Fruit fly (Drosophila melanogaster) whole organism, embryonic: Measurements from ENCODE around the gene CG4586.

Experiments used
- Bteb2 ChIP-seq: fragments of 200-800 bp; sonication (Bioruptor generic); optimal IDR thresholded peaks from 2 replicates; lab custom pipeline; 2016; ENCODE audit warnings: missing biosample characterization, missing genetic modification characterization
- CG10267 ChIP-seq: fragments of 200-800 bp; sonication (Bioruptor generic); optimal IDR thresholded peaks from 2 replicates; lab custom pipeline; 2018; ENCODE audit warnings: missing biosample characterization, mild to moderate bottlenecking, missing genetic modification characterization, moderate library complexity
- CG10431 ChIP-seq: fragments of 200-800 bp; sonication (Bioruptor generic); optimal IDR thresholded peaks from 3 replicates; lab custom pipeline; 2018; ENCODE audit warnings: missing biosample characterization, mild to moderate bottlenecking, missing genetic modification characterization
- CG12659 ChIP-seq: fragments of 200-800 bp; sonication (Bioruptor generic); optimal IDR thresholded peaks from 3 replicates; lab custom pipeline; 2017; ENCODE audit warnings: mild to moderate bottlenecking, missing biosample characterization, missing genetic modification reagents, missing genetic modification characterization
- CG13287 ChIP-seq: fragments of 200-800 bp; sonication (Bioruptor generic); IDR thresholded peaks from 2 replicates; pipeline ENCODE4 v1.3.6; 2022; ENCODE audit warnings: missing biosample characterization, missing genetic modification characterization; ENCODE audit not compliant: partially characterized antibody
- CG13424 ChIP-seq: fragments of 200-800 bp; sonication (Bioruptor generic); optimal IDR thresholded peaks from 2 replicates; lab custom pipeline; 2019; ENCODE audit warnings: missing biosample characterization, mild to moderate bottlenecking, missing genetic modification characterization, moderate library complexity
- CG13894 ChIP-seq: fragments of 200-800 bp; sonication (Bioruptor generic); optimal IDR thresholded peaks from 3 replicates; lab custom pipeline; 2018; ENCODE audit warnings: missing biosample characterization, mild to moderate bottlenecking, missing genetic modification characterization, moderate library complexity
- CG14860 ChIP-seq: fragments of 200-800 bp; sonication (Bioruptor generic); IDR thresholded peaks from 3 replicates; pipeline ENCODE4 v1.3.6; 2022; ENCODE audit warnings: missing biosample characterization, missing genetic modification characterization; ENCODE audit not compliant: partially characterized antibody
- CG15601 ChIP-seq: fragments of 200-800 bp; sonication (Bioruptor generic); optimal IDR thresholded peaks from 3 replicates; lab custom pipeline; 2019; ENCODE audit warnings: missing biosample characterization, mild to moderate bottlenecking, missing genetic modification characterization, moderate library complexity
- CG16813 ChIP-seq: fragments of 200-800 bp; sonication (Bioruptor generic); IDR thresholded peaks from 3 replicates; pipeline ENCODE4 v1.3.6; 2022; ENCODE audit warnings: missing biosample characterization, missing genetic modification characterization; ENCODE audit not compliant: partially characterized antibody
- CG17385 ChIP-seq: fragments of 200-800 bp; sonication (Bioruptor generic); optimal IDR thresholded peaks from 3 replicates; lab custom pipeline; 2018; ENCODE audit warnings: missing biosample characterization, mild to moderate bottlenecking, missing genetic modification characterization
- CG18619 ChIP-seq: fragments of 200-800 bp; sonication (Bioruptor generic); optimal IDR thresholded peaks from 3 replicates; lab custom pipeline; 2017; ENCODE audit warnings: missing biosample characterization, mild to moderate bottlenecking, missing genetic modification characterization
- CG32532 ChIP-seq: fragments of 200-800 bp; sonication (Bioruptor generic); IDR thresholded peaks from 2 replicates; pipeline ENCODE4 v1.3.6; 2022; ENCODE audit warnings: missing biosample characterization, missing genetic modification characterization
- CG34422 ChIP-seq: fragments of 200-800 bp; sonication (Bioruptor generic); IDR thresholded peaks from 3 replicates; pipeline ENCODE4 v1.3.6; 2022; ENCODE audit warnings: missing biosample characterization, missing genetic modification characterization
- CG4282 ChIP-seq: fragments of 200-800 bp; sonication (Bioruptor generic); optimal IDR thresholded peaks from 2 replicates; lab custom pipeline; 2016; ENCODE audit warnings: missing biosample characterization, missing genetic modification characterization
- CG4328 ChIP-seq: fragments of 200-800 bp; sonication (Bioruptor generic); optimal IDR thresholded peaks from 3 replicates; lab custom pipeline; 2017; ENCODE audit warnings: missing biosample characterization, missing genetic modification reagents, missing genetic modification characterization
- CG6175 ChIP-seq: fragments of 200-800 bp; sonication (Bioruptor generic); IDR thresholded peaks from 3 replicates; pipeline ENCODE4 v1.3.6; 2022; ENCODE audit warnings: missing biosample characterization, missing genetic modification characterization
- CG8478 ChIP-seq: fragments of >200 bp; optimal IDR thresholded peaks from 2 replicates; lab custom pipeline; 2018
- CG9797 ChIP-seq: fragments of 200-800 bp; sonication (Bioruptor generic); optimal IDR thresholded peaks from 3 replicates; lab custom pipeline; 2018; ENCODE audit warnings: missing biosample characterization, mild to moderate bottlenecking, missing genetic modification characterization
- CoRest ChIP-seq: fragments of 200-800 bp; sonication (Bioruptor generic); optimal IDR thresholded peaks from 3 replicates; lab custom pipeline; 2018; ENCODE audit warnings: missing biosample characterization, mild to moderate bottlenecking, missing genetic modification characterization, moderate library complexity
- CrebB ChIP-seq: fragments of 200-800 bp; sonication (Bioruptor generic); optimal IDR thresholded peaks from 3 replicates; lab custom pipeline; 2018; ENCODE audit warnings: missing biosample characterization, mild to moderate bottlenecking, missing genetic modification characterization
- Drgx ChIP-seq: fragments of 200-800 bp; sonication (Bioruptor generic); IDR thresholded peaks from 2 replicates; pipeline ENCODE4 v1.3.6; 2022; ENCODE audit warnings: missing biosample characterization, missing genetic modification characterization
- Fer3 ChIP-seq: fragments of 200-800 bp; sonication (Bioruptor generic); optimal IDR thresholded peaks from 2 replicates; lab custom pipeline; 2018; ENCODE audit warnings: missing biosample characterization, mild to moderate bottlenecking, missing genetic modification characterization, moderate library complexity
- Gsc ChIP-seq: fragments of 200-800 bp; sonication (Bioruptor generic); IDR thresholded peaks from 2 replicates; pipeline ENCODE4 v1.3.6; 2022; ENCODE audit warnings: missing biosample characterization, missing genetic modification characterization
- Gug ChIP-seq: fragments of 200-800 bp; sonication (Bioruptor generic); IDR thresholded peaks from 4 replicates; pipeline ENCODE4 v1.3.6; 2022; ENCODE audit warnings: missing biosample characterization, missing genetic modification characterization
- HHEX ChIP-seq: fragments of 200-800 bp; sonication (Bioruptor generic); optimal IDR thresholded peaks from 3 replicates; lab custom pipeline; 2017; ENCODE audit warnings: missing biosample characterization, mild to moderate bottlenecking, missing genetic modification characterization, missing genetic modification reagents
- HLH3B ChIP-seq: fragments of 200-800 bp; sonication (Bioruptor generic); IDR thresholded peaks from 2 replicates; pipeline ENCODE4 v1.3.6; 2022; ENCODE audit warnings: missing biosample characterization, missing genetic modification characterization
- Nf-YB ChIP-seq: fragments of 200-800 bp; sonication (Bioruptor generic); optimal IDR thresholded peaks from 3 replicates; lab custom pipeline; 2019; ENCODE audit warnings: missing biosample characterization, mild to moderate bottlenecking, missing genetic modification characterization, moderate library complexity
- Oaz ChIP-seq: fragments of 200-800 bp; sonication (Bioruptor generic); IDR thresholded peaks from 2 replicates; pipeline ENCODE4 v1.3.6; 2022; ENCODE audit warnings: missing biosample characterization, missing genetic modification characterization
- Oli ChIP-seq: fragments of 200-800 bp; sonication (Bioruptor generic); optimal IDR thresholded peaks from 2 replicates; lab custom pipeline; 2018; ENCODE audit warnings: missing biosample characterization, mild to moderate bottlenecking, missing genetic modification characterization, moderate library complexity
- Xbp1 ChIP-seq: fragments of 200-800 bp; sonication (Bioruptor generic); optimal IDR thresholded peaks from 3 replicates; lab custom pipeline; 2016; ENCODE audit warnings: missing biosample characterization, mild to moderate bottlenecking, missing genetic modification characterization
- YL-1 ChIP-seq: fragments of 200-800 bp; sonication (Bioruptor generic); optimal IDR thresholded peaks from 3 replicates; lab custom pipeline; 2017; ENCODE audit warnings: missing biosample characterization, mild to moderate bottlenecking, missing genetic modification characterization
- az2 ChIP-seq: fragments of 200-800 bp; sonication (Bioruptor generic); optimal IDR thresholded peaks from 3 replicates; lab custom pipeline; 2016; ENCODE audit warnings: missing biosample characterization, missing genetic modification characterization
- bab2 ChIP-seq: fragments of 200-800 bp; sonication (Bioruptor generic); optimal IDR thresholded peaks from 2 replicates; lab custom pipeline; 2016; ENCODE audit warnings: missing biosample characterization, missing genetic modification characterization
- bcd ChIP-seq: fragments of 200-800 bp; sonication (Bioruptor generic); optimal IDR thresholded peaks from 2 replicates; lab custom pipeline; 2017; ENCODE audit warnings: missing biosample characterization, mild to moderate bottlenecking, missing genetic modification characterization
- chm ChIP-seq: fragments of 200-800 bp; sonication (Bioruptor generic); IDR thresholded peaks from 2 replicates; pipeline ENCODE4 v1.3.6; 2022; ENCODE audit warnings: missing biosample characterization, missing genetic modification characterization
- crol ChIP-seq: fragments of 200-800 bp; sonication (Bioruptor generic); IDR thresholded peaks from 2 replicates; pipeline ENCODE4 v1.3.6; 2022; ENCODE audit warnings: missing biosample characterization, missing genetic modification characterization
- crp ChIP-seq, 2 experiments: fragments of 200-800 bp; sonication (Bioruptor generic); optimal IDR thresholded peaks; 2 replicates in 1 of 2; 3 replicates in 1 of 2; lab custom pipeline; 2017; ENCODE audit warnings: missing biosample characterization in 2 of 2, missing genetic modification characterization in 2 of 2, mild to moderate bottlenecking in 1 of 2, moderate library complexity in 1 of 2
- grau ChIP-seq: fragments of 200-800 bp; optimal IDR thresholded peaks from 3 replicates; lab custom pipeline; 2019; ENCODE audit warnings: missing biosample characterization, mild to moderate bottlenecking, missing genetic modification characterization, moderate library complexity
- hth ChIP-seq: fragments of >200 bp; optimal IDR thresholded peaks from 2 replicates; lab custom pipeline; 2017; ENCODE audit warnings: inconsistent platforms
- lmd ChIP-seq: fragments of 200-800 bp; sonication (Bioruptor generic); IDR thresholded peaks from 2 replicates; pipeline ENCODE4 v1.3.6; 2022; ENCODE audit warnings: missing biosample characterization, missing genetic modification characterization
- prd ChIP-seq, 3 experiments: fragments of >200 bp in 2 of 3; fragments of 200-800 bp in 1 of 3; sonication (Bioruptor generic) in 1 of 3; optimal IDR thresholded peaks in 2 of 3; IDR thresholded peaks in 1 of 3; 2 replicates in 2 of 3; 3 replicates in 1 of 3; pipeline versions ENCODE4 v1.3.6 to Lab custom; 2017 to 2022; ENCODE audit warnings: missing biosample characterization in 1 of 3, missing genetic modification characterization in 1 of 3
- pzg ChIP-seq: fragments of 200-800 bp; sonication (Bioruptor generic); optimal IDR thresholded peaks from 3 replicates; lab custom pipeline; 2018; ENCODE audit warnings: missing biosample characterization, mild to moderate bottlenecking, missing genetic modification characterization, moderate library complexity
- sc ChIP-seq, 3 experiments: fragments of >200 bp in 2 of 3; fragments of 200-800 bp in 1 of 3; sonication (Bioruptor generic) in 1 of 3; optimal IDR thresholded peaks; 2 replicates in 2 of 3; 3 replicates in 1 of 3; lab custom pipeline; 2017; ENCODE audit warnings: mild to moderate bottlenecking in 1 of 3, missing biosample characterization in 1 of 3, missing genetic modification characterization in 1 of 3, missing genetic modification reagents in 1 of 3
- sisA ChIP-seq: fragments of 200-800 bp; sonication (Bioruptor generic); IDR thresholded peaks from 2 replicates; pipeline ENCODE4 v1.3.6; 2022; ENCODE audit warnings: missing biosample characterization, missing genetic modification characterization
- tin ChIP-seq: fragments of 200-800 bp; sonication (Bioruptor generic); optimal IDR thresholded peaks from 3 replicates; lab custom pipeline; 2016; ENCODE audit warnings: missing biosample characterization, missing genetic modification characterization
- tup ChIP-seq: fragments of 200-800 bp; sonication (Bioruptor generic); optimal IDR thresholded peaks from 2 replicates; lab custom pipeline; 2016; ENCODE audit warnings: missing biosample characterization, mild to moderate bottlenecking, missing genetic modification characterization, moderate library complexity
- wek ChIP-seq: fragments of 200-800 bp; sonication (Bioruptor generic); optimal IDR thresholded peaks from 3 replicates; lab custom pipeline; 2018; ENCODE audit warnings: missing biosample characterization, mild to moderate bottlenecking, missing genetic modification characterization, moderate library complexity
- zen2 ChIP-seq: fragments of 200-800 bp; sonication (Bioruptor generic); IDR thresholded peaks from 3 replicates; pipeline ENCODE4 v1.3.6; 2022; ENCODE audit warnings: missing biosample characterization, missing genetic modification characterization; ENCODE audit not compliant: partially characterized antibody
- zfh2 ChIP-seq: fragments of 200-800 bp; sonication (Bioruptor generic); optimal IDR thresholded peaks from 2 replicates; lab custom pipeline; 2016; ENCODE audit warnings: missing biosample characterization, missing genetic modification characterization

The CG4586 gene

DNA sequence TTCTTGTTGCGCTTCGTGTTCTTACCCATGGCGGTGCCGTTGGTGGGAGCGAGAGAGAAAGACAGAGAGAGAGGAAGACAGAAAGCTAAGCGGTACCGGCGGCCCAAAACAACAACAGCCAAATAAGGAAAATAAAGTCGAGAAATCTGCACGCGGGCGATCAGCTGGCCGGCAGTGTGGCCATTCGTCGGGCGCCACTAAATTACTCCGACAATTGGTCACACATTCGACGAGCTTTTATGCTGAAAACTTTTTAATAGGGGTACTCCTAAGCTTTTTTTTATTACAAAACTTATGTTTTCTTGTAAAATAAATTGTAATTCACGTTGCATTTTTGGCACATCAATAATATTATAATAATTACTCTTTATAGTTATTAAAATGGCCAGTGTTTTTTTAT, 1.2 kb upstream of the CG4586 start, which contains the start of gene Setd3 (continued):
- TF ChIP-seq grau = peak; percentile 35
- TF ChIP-seq CG4328 (GFP tag; lab: Kevin White, UChicago) = no peak
- no peak for TF ChIP-seq CG16813 (GFP tag; lab: Robert Waterston, UW)
- peak; percentile 28 for TF ChIP-seq CG12659
- peak; percentile 30 for TF ChIP-seq Fer3
- TF ChIP-seq crol (GFP tag; lab: Robert Waterston, UW) = no peak
- TF ChIP-seq CG14860 = no peak
- TF ChIP-seq zfh2 (GFP tag; lab: Kevin White, UChicago) = no peak
- no peak for TF ChIP-seq az2 (GFP tag; lab: Kevin White, UChicago)
- no peak for TF ChIP-seq CG8478
- no peak for TF ChIP-seq chm (GFP tag; lab: Robert Waterston, UW)
- no peak for TF ChIP-seq lmd (GFP tag; lab: Robert Waterston, UW)
- TF ChIP-seq CG13424 (tag; lab: Kevin White, UChicago) = peak; percentile 35
- TF ChIP-seq CG13894 (tag; lab: Kevin White, UChicago) = no peak
- no peak for TF ChIP-seq CG15601 (tag; lab: Kevin White, UChicago)
- no peak for TF ChIP-seq CG10431 (GFP tag; lab: Kevin White, UChicago)
- no peak for TF ChIP-seq sisA (GFP tag; lab: Robert Waterston, UW)
- peak; percentile 88 for TF ChIP-seq wek (GFP tag; lab: Kevin White, UChicago)
- TF ChIP-seq zen2 = no peak
- TF ChIP-seq tup (GFP tag; lab: Kevin White, UChicago) = no peak
- TF ChIP-seq CG9797 (GFP tag; lab: Kevin White, UChicago) = peak; percentile 56
- TF ChIP-seq CG34422 (GFP tag; lab: Robert Waterston, UW) = peak; percentile 45; the same call in 1 of the 3 replicates
- TF ChIP-seq Nf-YB (GFP tag; lab: Kevin White, UChicago) = no peak
- TF ChIP-seq Oaz (GFP tag; lab: Robert Waterston, UW) = no peak
- no peak for TF ChIP-seq Oli (tag; lab: Kevin White, UChicago)
- TF ChIP-seq prd (optimal IDR thresholded peaks at IDR 0.05; lab: Kevin White, UChicago) = no peak
- no peak for TF ChIP-seq prd (GFP tag; IDR thresholded peaks at IDR 0.05; lab: Robert Waterston, UW)
- peak; percentile 14 for TF ChIP-seq YL-1 (GFP tag; lab: Kevin White, UChicago)
- TF ChIP-seq Gsc = no peak
- peak; percentile 17; the same call in 1 of the 2 replicates for TF ChIP-seq HLH3B
- TF ChIP-seq CG18619 (GFP tag; lab: Kevin White, UChicago) = no peak
- TF ChIP-seq CG6175 (GFP tag; lab: Robert Waterston, UW) = no peak
- no peak for TF ChIP-seq sc (optimal IDR thresholded peaks at IDR 0.05; lab: Kevin White, UChicago)
- no peak for TF ChIP-seq sc (GFP tag; optimal IDR thresholded peaks at IDR 0.05; lab: Kevin White, UChicago)
- peak; percentile 65 for TF ChIP-seq pzg (GFP tag; lab: Kevin White, UChicago)
- peak; percentile 45; the same call in 1 of the 2 replicates for TF ChIP-seq CG32532 (GFP tag; lab: Robert Waterston, UW)
- peak in 1 of 2 experiments; percentile 86 for TF ChIP-seq crp (GFP tag; optimal IDR thresholded peaks at IDR 0.05; lab: Kevin White, UChicago)
- TF ChIP-seq tin = no peak
- no peak for TF ChIP-seq bcd (GFP tag; lab: Kevin White, UChicago)
- TF ChIP-seq HHEX = no peak
- TF ChIP-seq Drgx = no peak
- TF ChIP-seq bab2 = no peak
- TF ChIP-seq CG4282 (GFP tag; lab: Kevin White, UChicago) = no peak
- no peak for TF ChIP-seq CrebB
- TF ChIP-seq Gug = no peak
- no peak for TF ChIP-seq Xbp1
- no peak for TF ChIP-seq Bteb2
- TF ChIP-seq CG17385 (GFP tag; lab: Kevin White, UChicago) = no peak
- no peak for TF ChIP-seq CG10267
- TF ChIP-seq hth (lab: Kevin White, UChicago) = no peak
- TF ChIP-seq CG13287 = peak; percentile 20; the same call in 1 of the 2 replicates
- TF ChIP-seq CoRest (tag; lab: Kevin White, UChicago) = peak; percentile 17
